Worm (Caenorhabditis elegans): ENCODE data around the gene let-653.

DNA sequence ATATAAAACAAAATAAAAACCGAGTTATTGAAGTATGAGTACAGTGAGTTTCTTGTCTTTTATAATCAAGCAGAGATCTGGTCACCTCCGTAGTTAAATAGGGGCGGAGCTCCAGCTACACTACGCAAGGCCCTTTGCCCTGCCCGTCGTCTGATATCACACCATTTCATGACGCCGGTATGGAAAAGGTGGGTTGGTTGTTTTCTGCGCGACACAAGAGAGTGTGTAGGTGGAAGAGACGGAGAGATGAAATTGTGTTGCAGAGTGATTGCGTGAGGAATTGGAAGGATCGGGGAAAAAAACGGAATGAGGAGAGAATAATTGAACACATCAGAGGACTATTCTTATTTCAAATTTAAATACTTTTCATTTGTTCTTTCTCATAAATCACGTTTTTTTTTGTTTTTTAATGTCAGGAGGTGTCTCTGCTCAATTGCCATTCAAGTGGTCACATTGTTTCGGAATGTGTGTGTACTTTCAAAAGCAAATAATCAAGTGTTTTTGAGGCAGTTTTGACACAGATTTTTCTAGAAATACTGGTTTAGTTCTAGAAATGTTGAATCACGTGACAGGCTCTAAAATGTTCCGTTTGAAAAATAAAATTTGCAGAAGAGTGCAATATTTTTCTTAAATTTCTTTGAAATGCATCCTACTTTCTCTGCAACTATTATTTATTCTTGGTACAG is 30.5 kb downstream of the let-653 start, which contains the start of gene ZK822.9:
- TF ChIP-seq elt-1 (tag; optimal IDR thresholded peaks at IDR 0.05; ENCODE audit: borderline replicate concordance, insufficient read depth): no peak
- no peak for TF ChIP-seq nhr-28 (tag; optimal IDR thresholded peaks at IDR 0.05)
- no peak for TF ChIP-seq unc-39 (tag; optimal IDR thresholded peaks at IDR 0.05)
- no peak for TF ChIP-seq ces-1 (GFP tag; optimal IDR thresholded peaks at IDR 0.05)
- no peak for TF ChIP-seq ztf-11 (tag; optimal IDR thresholded peaks at IDR 0.05)
